Fruit fly (Drosophila melanogaster) ovary, adult (tissue): ENCODE data around the gene CG8112.
A peak's percentile ranks its signal among the peaks of the same experiment; 100 is the strongest.

Source experiments
- CG17801 ChIP-seq: fragments of 200-800 bp; optimal IDR thresholded peaks from 2 replicates; lab custom pipeline; 2019; ENCODE audit warnings: missing biosample characterization, mild to moderate bottlenecking, missing genetic modification characterization, moderate library complexity; ENCODE audit not compliant: partially characterized antibody

CG8112 gene

dm6 chr3R:8718898-8719297 lies 6.2 kb downstream of the CG8112 start, which contains the start of gene CG11760:
TSS of gene CG11760 (plus strand) at chr3R:8719198.
- TF ChIP-seq CG17801 (GFP tag; lab: Kevin White, UChicago) = no peak

DNA sequence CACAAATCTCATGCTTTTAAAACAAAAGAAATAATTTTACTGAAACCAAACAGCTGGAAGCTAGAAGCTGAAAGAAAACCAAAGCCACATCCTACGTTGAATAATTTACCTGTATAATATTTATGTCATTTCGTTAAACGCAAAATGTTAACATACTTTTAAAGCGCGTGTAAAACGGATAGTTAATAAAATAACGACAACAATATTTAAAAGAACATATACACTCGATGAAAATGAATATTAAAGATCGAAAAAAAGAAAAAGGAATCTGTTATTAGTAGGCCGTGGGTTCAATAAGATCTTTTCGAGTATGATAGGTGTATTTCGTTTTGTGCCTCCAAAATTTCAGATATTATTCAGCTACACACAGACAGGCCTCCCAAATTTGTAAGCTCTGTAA lies 8.3 kb downstream of the CG8112 start, which contains the start of gene CG8136:
Gene CG8136 (plus strand): TSS at position 301 of the 400 bp plus-strand sequence.
- no peak for TF ChIP-seq CG17801 (GFP tag; lab: Kevin White, UChicago)

DNA sequence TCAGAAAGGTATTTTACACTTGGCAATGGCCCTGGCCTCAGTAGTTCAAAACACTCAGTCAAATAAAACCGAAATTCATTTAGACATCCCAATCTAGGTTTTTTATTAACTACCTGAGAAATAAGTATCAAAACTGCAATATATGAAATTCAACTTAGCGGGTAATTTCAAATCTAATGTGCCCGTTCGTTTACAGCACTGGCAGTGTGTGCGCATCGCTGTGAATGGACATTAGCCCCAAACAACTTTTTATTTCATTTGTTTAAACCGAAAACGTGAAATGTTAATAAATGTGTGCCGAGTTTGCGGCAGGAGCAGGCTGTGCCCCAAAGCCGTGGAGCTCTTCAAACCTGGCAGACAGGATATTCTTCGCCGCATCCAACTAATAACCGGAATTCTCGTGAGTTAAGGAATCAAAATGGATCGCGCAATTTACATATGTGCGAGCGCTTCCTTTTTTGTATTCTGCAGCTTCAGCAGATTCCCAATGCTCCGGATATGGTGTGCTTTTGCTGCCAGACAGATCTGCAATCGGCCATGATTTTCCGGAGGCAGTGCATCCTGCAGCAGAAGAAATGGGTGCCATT lies 10.3 kb downstream of the CG8112 start, which contains the start of gene nom:
Gene nom (plus strand): TSS at position 213 of the 587 bp plus-strand sequence.
- TF ChIP-seq CG17801 (GFP tag; lab: Kevin White, UChicago) = no peak

DNA sequence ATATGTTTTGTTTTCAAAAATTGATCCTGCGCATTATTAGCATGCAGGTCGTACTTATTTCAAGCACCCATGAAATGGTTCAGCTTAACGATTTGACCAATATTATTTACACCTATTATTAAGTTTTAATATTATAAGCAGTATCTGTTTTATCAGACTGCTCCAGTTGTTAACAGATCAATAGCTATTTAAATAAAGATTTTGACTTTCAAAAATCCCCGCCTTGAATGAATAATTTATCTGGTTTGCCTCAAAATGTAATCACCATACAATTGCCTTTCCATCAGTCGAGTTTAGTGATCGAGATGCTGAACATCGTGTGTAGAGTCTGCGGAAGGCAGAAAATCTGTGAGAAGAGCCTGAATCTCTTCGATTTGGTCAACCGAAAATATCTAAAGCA lies 12.4 kb downstream of the CG8112 start, which contains the start of gene ouib:
Gene ouib (plus strand): TSS at position 301 of the 400 bp plus-strand sequence.
- no peak for TF ChIP-seq CG17801 (GFP tag; lab: Kevin White, UChicago)

dm6 chr3R:8726632-8727031 lies 13.9 kb downstream of the CG8112 start, which contains the start of gene CG8159:
TSS of gene CG8159 (plus strand) at chr3R:8726854.
- no peak for TF ChIP-seq CG17801 (GFP tag; lab: Kevin White, UChicago)

- TF ChIP-seq CG17801 (GFP tag; lab: Kevin White, UChicago) = no peak
These were observed 16.8 kb downstream of the CG8112 start, which contains the start of gene ranshi for dm6 chr3R:8729542-8729941. TSS of gene ranshi (minus strand) at chr3R:8729693.

dm6 chr3R:8731597-8732263 lies 19.0 kb downstream of the CG8112 start, which contains the start of the genes M1BP and CG8202:
TSS of gene M1BP (minus strand) at chr3R:8731698.
TSS of gene CG8202 (plus strand) at chr3R:8732091.
- TF ChIP-seq CG17801 (GFP tag; lab: Kevin White, UChicago) = peak; percentile 83

- TF ChIP-seq CG17801 (GFP tag; lab: Kevin White, UChicago) = no peak
These were observed 26.5 kb downstream of the CG8112 start for dm6 chr3R:8739161-8739783.

dm6 chr3R:8740118-8740517 lies 27.4 kb downstream of the CG8112 start:
- no peak for TF ChIP-seq CG17801 (GFP tag; lab: Kevin White, UChicago)

DNA sequence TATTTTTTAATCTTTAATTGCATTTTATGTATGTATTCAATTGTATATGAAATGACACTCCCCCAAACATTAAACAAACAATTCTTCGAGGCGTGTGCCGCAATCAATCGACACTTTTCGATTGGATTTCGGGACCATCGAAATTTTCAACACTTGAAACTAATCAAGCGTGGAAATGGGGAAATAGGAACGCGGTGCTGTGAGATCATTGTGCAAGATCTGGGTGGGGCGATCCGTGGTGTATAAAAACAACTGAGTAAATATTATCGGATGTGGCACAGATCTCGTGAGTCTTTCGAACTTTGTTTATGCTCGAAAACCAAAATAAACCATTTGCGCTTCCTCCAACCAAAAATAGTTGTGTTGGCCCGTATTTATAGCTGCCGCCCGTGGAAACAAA lies 28.5 kb downstream of the CG8112 start:
- no peak for TF ChIP-seq CG17801 (GFP tag; lab: Kevin White, UChicago)

- no peak for TF ChIP-seq CG17801 (GFP tag; lab: Kevin White, UChicago)
These were observed 29.2 kb downstream of the CG8112 start for dm6 chr3R:8741941-8742340.

- no peak for TF ChIP-seq CG17801 (GFP tag; lab: Kevin White, UChicago)
These were observed 29.9 kb downstream of the CG8112 start for dm6 chr3R:8742661-8743060.

- peak; percentile 38 for TF ChIP-seq CG17801 (GFP tag; lab: Kevin White, UChicago)
These were observed 31.5 kb downstream of the CG8112 start for dm6 chr3R:8744198-8744597.

DNA sequence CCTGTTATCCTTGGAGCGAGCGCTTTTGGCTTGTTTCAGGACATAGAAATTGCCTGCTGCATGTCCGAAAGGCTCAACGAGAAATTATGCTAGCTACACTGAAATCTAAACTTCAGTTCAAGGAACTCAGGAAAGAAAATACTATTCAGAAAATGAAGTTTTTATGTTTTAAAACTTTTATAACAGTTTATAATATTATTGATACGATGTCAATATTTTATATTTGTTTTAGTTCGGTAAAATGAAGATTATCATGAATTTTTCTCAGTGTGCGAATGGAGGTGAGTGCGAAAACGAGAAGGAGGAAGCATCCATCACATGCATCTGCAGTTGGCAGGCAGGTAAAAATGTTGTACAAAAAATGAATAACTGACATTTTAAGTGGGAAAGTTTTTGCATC lies 33.6 kb downstream of the CG8112 start:
- peak; percentile 78 for TF ChIP-seq CG17801 (GFP tag; lab: Kevin White, UChicago)
